Fruit fly (Drosophila melanogaster) whole organism, pupa: ENCODE data around the gene ebi.

ENCODE experiments used
- CG12605 ChIP-seq: fragments of 200-800 bp; sonication (Bioruptor generic); IDR thresholded peaks from 2 replicates; pipeline ENCODE4 v1.3.6; 2022; ENCODE audit warnings: missing biosample characterization, missing genetic modification characterization
- CG14655 ChIP-seq: fragments of 200-800 bp; sonication (Bioruptor generic); optimal IDR thresholded peaks from 3 replicates; lab custom pipeline; 2017; ENCODE audit warnings: mild to moderate bottlenecking, missing biosample characterization, missing genetic modification reagents, missing genetic modification characterization
- CG15710 ChIP-seq: fragments of 200-800 bp; sonication (Bioruptor generic); optimal IDR thresholded peaks from 2 replicates; lab custom pipeline; 2018; ENCODE audit warnings: missing biosample characterization, mild to moderate bottlenecking, missing genetic modification characterization, moderate library complexity
- CG17806 ChIP-seq: fragments of 200-800 bp; sonication (Bioruptor generic); optimal IDR thresholded peaks from 2 replicates; lab custom pipeline; 2018; ENCODE audit warnings: missing biosample characterization, mild to moderate bottlenecking, missing genetic modification characterization, moderate library complexity
- CG4496 ChIP-seq: fragments of 200-800 bp; sonication (Bioruptor generic); IDR thresholded peaks from 3 replicates; pipeline ENCODE4 v1.3.6; 2022; ENCODE audit warnings: missing biosample characterization, missing genetic modification characterization
- CG8159 ChIP-seq: fragments of 200-800 bp; sonication (Bioruptor generic); optimal IDR thresholded peaks from 3 replicates; lab custom pipeline; 2018; ENCODE audit warnings: missing biosample characterization, mild to moderate bottlenecking, missing genetic modification characterization, moderate library complexity
- CG8301 ChIP-seq: fragments of 200-800 bp; sonication (Bioruptor generic); optimal IDR thresholded peaks from 2 replicates; lab custom pipeline; 2018; ENCODE audit warnings: missing biosample characterization, mild to moderate bottlenecking, missing genetic modification characterization
- CG9948 ChIP-seq: fragments of 200-800 bp; sonication (Bioruptor generic); optimal IDR thresholded peaks from 2 replicates; lab custom pipeline; 2018; ENCODE audit warnings: missing biosample characterization, mild to moderate bottlenecking, missing genetic modification characterization, moderate library complexity
- D1 ChIP-seq: fragments of 200-800 bp; sonication (Bioruptor generic); optimal IDR thresholded peaks from 2 replicates; lab custom pipeline; 2018; ENCODE audit warnings: missing biosample characterization, mild to moderate bottlenecking, missing genetic modification characterization, moderate library complexity
- EcR ChIP-seq: fragments of 200-800 bp; sonication (Bioruptor generic); optimal IDR thresholded peaks from 3 replicates; lab custom pipeline; 2019; ENCODE audit warnings: missing biosample characterization, missing genetic modification characterization, mild to moderate bottlenecking, moderate library complexity, missing genetic modification reagents
- Pif1B ChIP-seq: fragments of 200-800 bp; sonication (Bioruptor generic); optimal IDR thresholded peaks from 3 replicates; lab custom pipeline; 2016; ENCODE audit warnings: missing biosample characterization, missing genetic modification characterization
- Snoo ChIP-seq: fragments of 200-800 bp; sonication (Bioruptor generic); optimal IDR thresholded peaks from 3 replicates; lab custom pipeline; 2017; ENCODE audit warnings: missing biosample characterization, mild to moderate bottlenecking, missing genetic modification characterization, inconsistent platforms
- gl ChIP-seq: fragments of 200-800 bp; sonication (Bioruptor generic); optimal IDR thresholded peaks from 2 replicates; lab custom pipeline; 2018; ENCODE audit warnings: missing biosample characterization, mild to moderate bottlenecking, missing genetic modification characterization

DNA sequence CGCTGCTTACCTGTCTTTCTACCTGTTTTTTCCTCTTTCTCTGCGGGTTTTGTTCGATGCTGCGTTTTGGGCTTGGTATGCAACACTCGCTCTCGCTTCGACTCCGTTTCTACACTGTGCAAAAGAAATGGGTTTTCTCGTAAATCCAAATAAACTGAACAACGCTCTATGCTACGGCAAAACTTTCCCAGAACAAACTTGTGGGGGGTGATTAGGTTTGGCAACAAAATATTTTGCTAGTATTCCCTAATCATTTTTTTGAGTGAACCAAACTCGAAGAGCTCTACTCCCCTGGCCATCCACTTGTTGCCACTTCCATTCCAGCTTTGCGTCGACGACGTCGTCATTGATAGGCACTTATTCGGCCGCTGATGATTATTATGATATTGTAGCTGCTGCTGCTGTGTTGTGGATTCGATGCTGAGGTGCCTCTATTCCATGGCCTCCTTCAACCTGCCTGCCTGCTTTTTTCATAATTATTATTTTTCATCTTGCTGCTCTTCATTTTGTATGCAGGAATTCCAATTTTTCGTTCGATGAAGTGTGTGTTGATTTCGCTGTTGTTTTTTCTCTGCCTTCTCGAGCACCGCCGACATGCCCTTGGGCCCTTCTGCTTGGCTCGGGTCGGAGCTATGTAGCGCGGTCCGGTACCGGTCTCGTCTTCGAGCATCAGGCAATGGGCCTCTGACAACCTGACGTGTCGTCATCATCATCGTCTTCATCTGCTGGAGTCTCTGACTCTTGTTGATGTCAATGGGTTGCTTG lies 27.2 kb downstream of the ebi start:
- TF ChIP-seq CG8301 (tag; lab: Kevin White, UChicago) (peak; percentile 92), CG15710 (peak; percentile 96), CG14655 (peak; percentile 93), CG17806 (tag; lab: Kevin White, UChicago) (peak; percentile 96), EcR (GFP tag; lab: Kevin White, UChicago) (peak; percentile 65), Snoo (tag; lab: Kevin White, UChicago) (peak; percentile 95), D1 (no peak), Pif1B (GFP tag; lab: Kevin White, UChicago) (peak; percentile 97), CG12605 (peak; percentile 92), CG8159 (tag; lab: Kevin White, UChicago) (peak; percentile 95), CG9948 (tag; lab: Kevin White, UChicago) (peak; percentile 94), CG4496 (GFP tag; lab: Robert Waterston, UW) (peak; percentile 96), gl (peak; percentile 93)
